Comparison of ENCODE assay signal across 4 worm cellular contexts in genomic region chrIV:16775925-16776324, ce11.
TF ChIP-seq lines count a peak whose summit lies in the region.

No protein-coding gene starts in this region.

TF ChIP-seq in whole organism, L2 larva, 48 proteins besides CTCF, POLR2A, EP300 and RAD21:
- TF ChIP-seq nhr-25 (tag; optimal IDR thresholded peaks at IDR 0.05; lab: Kevin White, UChicago) (no peak), unc-55 (GFP tag; optimal IDR thresholded peaks at IDR 0.05; lab: Kevin White, UChicago) (peak; percentile 66), crh-2 (tag; optimal IDR thresholded peaks at IDR 0.05; lab: Kevin White, UChicago) (peak; percentile 37), nhr-237 (tag; optimal IDR thresholded peaks at IDR 0.05; lab: Kevin White, UChicago) (no peak), lin-11 (tag; optimal IDR thresholded peaks at IDR 0.05; lab: Kevin White, UChicago) (peak; percentile 3), lin-39 (tag; optimal IDR thresholded peaks at IDR 0.05; lab: Kevin White, UChicago) (no peak), peb-1 (tag; optimal IDR thresholded peaks at IDR 0.05; lab: Kevin White, UChicago) (no peak), blmp-1 (tag; optimal IDR thresholded peaks at IDR 0.05; lab: Kevin White, UChicago; ENCODE audit: insufficient read depth) (no peak), mab-5 (tag; optimal IDR thresholded peaks at IDR 0.05; lab: Kevin White, UChicago) (no peak), snpc-4 (tag; optimal IDR thresholded peaks at IDR 0.05; lab: Kevin White, UChicago) (no peak), nhr-6 (tag; optimal IDR thresholded peaks at IDR 0.05; lab: Kevin White, UChicago) (no peak), nhr-11 (tag; optimal IDR thresholded peaks at IDR 0.05; lab: Kevin White, UChicago) (peak; percentile 5), sem-4 (tag; optimal IDR thresholded peaks at IDR 0.05; lab: Kevin White, UChicago) (no peak), aly-2 (tag; optimal IDR thresholded peaks at IDR 0.05; lab: Kevin White, UChicago) (no peak), unc-62 (GFP tag; optimal IDR thresholded peaks at IDR 0.05; lab: Kevin White, UChicago) (no peak), nhr-21 (tag; optimal IDR thresholded peaks at IDR 0.05; lab: Kevin White, UChicago) (peak; percentile 14)

TF ChIP-seq in whole organism, L4 larva, 104 proteins besides CTCF, POLR2A, EP300 and RAD21 (continues in another document):
- no peak for TF ChIP-seq nhr-25 (tag; optimal IDR thresholded peaks at IDR 0.05; lab: Kevin White, UChicago; ENCODE audit: borderline replicate concordance, insufficient read depth)
- TF ChIP-seq skn-1 (tag; optimal IDR thresholded peaks at IDR 0.05; lab: Kevin White, UChicago): no peak
- 0 out of 2 replicates have a peak, but pooled peaks have one; percentile 39 for TF ChIP-seq mxl-2 (GFP tag; conservative IDR thresholded peaks at IDR 0.05; lab: Robert Waterston, UW)
- TF ChIP-seq jun-1 (tag; optimal IDR thresholded peaks at IDR 0.05; lab: Kevin White, UChicago): no peak
- peak; percentile 76 for TF ChIP-seq lin-38 (GFP tag; IDR thresholded peaks at IDR 0.05; lab: Robert Waterston, UW)
- TF ChIP-seq nhr-76 (tag; optimal IDR thresholded peaks at IDR 0.05; lab: Kevin White, UChicago): no peak
- TF ChIP-seq ama-1 (optimal IDR thresholded peaks at IDR 0.05; lab: Kevin White, UChicago): no peak
- TF ChIP-seq unc-130 (GFP tag; optimal IDR thresholded peaks at IDR 0.05; lab: Kevin White, UChicago): peak; percentile 62
- TF ChIP-seq mdt-29 (GFP tag; IDR thresholded peaks at IDR 0.05; lab: Robert Waterston, UW): peak; percentile 79
- no peak for TF ChIP-seq nhr-111 (GFP tag; optimal IDR thresholded peaks at IDR 0.05; lab: Kevin White, UChicago)
- TF ChIP-seq dmd-9 (GFP tag; IDR thresholded peaks at IDR 0.05; lab: Robert Waterston, UW): no peak
- no peak for TF ChIP-seq cey-2 (tag; optimal IDR thresholded peaks at IDR 0.05; lab: Kevin White, UChicago; ENCODE audit: borderline replicate concordance, insufficient read depth)
- no peak for TF ChIP-seq attf-4 (tag; optimal IDR thresholded peaks at IDR 0.05; lab: Kevin White, UChicago)
- TF ChIP-seq mxl-3 (GFP tag; optimal IDR thresholded peaks at IDR 0.05; lab: Kevin White, UChicago): no peak
- TF ChIP-seq nhr-6 (tag; optimal IDR thresholded peaks at IDR 0.05; lab: Kevin White, UChicago): no peak
- TF ChIP-seq Y48G9A.11 (GFP tag; IDR thresholded peaks at IDR 0.05; lab: Robert Waterston, UW): 0 out of 2 replicates have a peak, but pooled peaks have one; percentile 24
- TF ChIP-seq snpc-1.2 (GFP tag; IDR thresholded peaks at IDR 0.05; lab: Robert Waterston, UW): peak; percentile 98
- TF ChIP-seq T20F7.1 (GFP tag; optimal IDR thresholded peaks at IDR 0.05; lab: Kevin White, UChicago): no peak
- TF ChIP-seq spr-3 (GFP tag; optimal IDR thresholded peaks at IDR 0.05; lab: Kevin White, UChicago): no peak
- TF ChIP-seq vab-7 (GFP tag; IDR thresholded peaks at IDR 0.05; lab: Robert Waterston, UW): peak; percentile 83
- TF ChIP-seq lin-29 (GFP tag; IDR thresholded peaks at IDR 0.05; lab: Robert Waterston, UW): 0 out of 2 replicates have a peak, but pooled peaks have one; percentile 16
- no peak for TF ChIP-seq dpl-1 (GFP tag; optimal IDR thresholded peaks at IDR 0.05; lab: Kevin White, UChicago)
- peak; percentile 92 for TF ChIP-seq lim-7 (GFP tag; IDR thresholded peaks at IDR 0.05; lab: Robert Waterston, UW)
- TF ChIP-seq ctbp-1 (GFP tag; IDR thresholded peaks at IDR 0.05; lab: Robert Waterston, UW): no peak; the same call in none of the 2 replicates
- TF ChIP-seq R02D3.7 (tag; optimal IDR thresholded peaks at IDR 0.05; lab: Kevin White, UChicago): no peak

TF ChIP-seq in whole organism, late embryonic, 69 proteins besides CTCF, POLR2A, EP300 and RAD21 (continues in another document):
- TF ChIP-seq ets-4 (tag; optimal IDR thresholded peaks at IDR 0.05; lab: Kevin White, UChicago) (no peak), ceh-14 (tag; optimal IDR thresholded peaks at IDR 0.05; lab: Kevin White, UChicago) (peak; percentile 34), ahr-1 (tag; optimal IDR thresholded peaks at IDR 0.05; lab: Kevin White, UChicago) (no peak), che-1 (tag; optimal IDR thresholded peaks at IDR 0.05; lab: Kevin White, UChicago) (peak; percentile 53), elt-2 (tag; optimal IDR thresholded peaks at IDR 0.05; lab: Kevin White, UChicago) (no peak), sdc-2 (tag; optimal IDR thresholded peaks at IDR 0.05; lab: Kevin White, UChicago) (peak; percentile 43), C38D4.7 (GFP tag; optimal IDR thresholded peaks at IDR 0.05; lab: Kevin White, UChicago) (peak; percentile 61), pros-1 (tag; optimal IDR thresholded peaks at IDR 0.05; lab: Kevin White, UChicago) (no peak), nfya-1 (tag; optimal IDR thresholded peaks at IDR 0.05; lab: Kevin White, UChicago) (peak; percentile 8), ceh-31 (tag; optimal IDR thresholded peaks at IDR 0.05; lab: Kevin White, UChicago) (peak; percentile 10), dve-1 (tag; optimal IDR thresholded peaks at IDR 0.05; lab: Kevin White, UChicago) (no peak), ceh-48 (tag; optimal IDR thresholded peaks at IDR 0.05; lab: Kevin White, UChicago) (peak; percentile 49), pag-3 (tag; optimal IDR thresholded peaks at IDR 0.05; lab: Kevin White, UChicago; ENCODE audit: borderline replicate concordance) (no peak), tbx-2 (tag; optimal IDR thresholded peaks at IDR 0.05; lab: Kevin White, UChicago) (peak; percentile 40), unc-55 (GFP tag; optimal IDR thresholded peaks at IDR 0.05; lab: Kevin White, UChicago) (no peak), unc-42 (tag; optimal IDR thresholded peaks at IDR 0.05; lab: Kevin White, UChicago) (no peak), sox-4 (tag; optimal IDR thresholded peaks at IDR 0.05; lab: Kevin White, UChicago) (peak; percentile 41), ceh-22 (tag; optimal IDR thresholded peaks at IDR 0.05; lab: Kevin White, UChicago) (no peak), pqm-1 (tag; optimal IDR thresholded peaks at IDR 0.05; lab: Kevin White, UChicago) (no peak), syd-9 (tag; optimal IDR thresholded peaks at IDR 0.05; lab: Kevin White, UChicago) (no peak), dmd-4 (tag; optimal IDR thresholded peaks at IDR 0.05; lab: Kevin White, UChicago; ENCODE audit: borderline replicate concordance) (peak; percentile 47), ceh-2 (tag; optimal IDR thresholded peaks at IDR 0.05; lab: Kevin White, UChicago) (peak; percentile 34), nhr-11 (tag; optimal IDR thresholded peaks at IDR 0.05; lab: Kevin White, UChicago) (no peak), pat-9 (tag; optimal IDR thresholded peaks at IDR 0.05; lab: Kevin White, UChicago) (peak; percentile 24), ceh-34 (tag; optimal IDR thresholded peaks at IDR 0.05; lab: Kevin White, UChicago) (peak; percentile 36), ama-1 (optimal IDR thresholded peaks at IDR 0.05; lab: Kevin White, UChicago) (no peak), fkh-6 (tag; optimal IDR thresholded peaks at IDR 0.05; lab: Kevin White, UChicago) (peak; percentile 57), gmeb-2 (tag; optimal IDR thresholded peaks at IDR 0.05; lab: Kevin White, UChicago) (peak; percentile 61)

TF ChIP-seq in whole organism, mixed stage, embryonic, 35 proteins besides CTCF, POLR2A, EP300 and RAD21:
- TF ChIP-seq flh-1 (GFP tag; optimal IDR thresholded peaks at IDR 0.05; lab: Kevin White, UChicago) (peak; percentile 29), nhr-2 (tag; optimal IDR thresholded peaks at IDR 0.05; lab: Kevin White, UChicago) (no peak), elt-3 (tag; optimal IDR thresholded peaks at IDR 0.05; lab: Kevin White, UChicago) (no peak), nhr-12 (tag; optimal IDR thresholded peaks at IDR 0.05; lab: Kevin White, UChicago) (no peak), drap-1 (GFP tag; optimal IDR thresholded peaks at IDR 0.05; lab: Kevin White, UChicago) (peak; percentile 62), lin-32 (GFP tag; optimal IDR thresholded peaks at IDR 0.05; lab: Kevin White, UChicago) (peak; percentile 39), tbx-8 (GFP tag; optimal IDR thresholded peaks at IDR 0.05; lab: Kevin White, UChicago) (no peak), mls-2 (tag; optimal IDR thresholded peaks at IDR 0.05; lab: Kevin White, UChicago) (peak; percentile 56), pha-4 (tag; optimal IDR thresholded peaks at IDR 0.05; lab: Kevin White, UChicago) (no peak), unc-120 (tag; optimal IDR thresholded peaks at IDR 0.05; lab: Kevin White, UChicago; ENCODE audit: poor library complexity, severe bottlenecking) (peak; percentile 37), mep-1 (tag; optimal IDR thresholded peaks at IDR 0.05; lab: Kevin White, UChicago) (no peak), ceh-83 (GFP tag; optimal IDR thresholded peaks at IDR 0.05; lab: Kevin White, UChicago) (peak; percentile 82), ceh-43 (GFP tag; optimal IDR thresholded peaks at IDR 0.05; lab: Kevin White, UChicago) (peak; percentile 45), cnd-1 (tag; optimal IDR thresholded peaks at IDR 0.05; lab: Kevin White, UChicago) (peak; percentile 56), sem-2 (GFP tag; optimal IDR thresholded peaks at IDR 0.05; lab: Kevin White, UChicago) (peak; percentile 27), mab-5 (tag; optimal IDR thresholded peaks at IDR 0.05; lab: Kevin White, UChicago) (no peak), bed-3 (GFP tag; optimal IDR thresholded peaks at IDR 0.05; lab: Kevin White, UChicago) (peak; percentile 15), nhr-76 (tag; optimal IDR thresholded peaks at IDR 0.05; lab: Kevin White, UChicago) (no peak), snpc-4 (tag; optimal IDR thresholded peaks at IDR 0.05; lab: Kevin White, UChicago) (no peak), sptf-1 (tag; optimal IDR thresholded peaks at IDR 0.05; lab: Kevin White, UChicago) (peak; percentile 78), nhr-237 (tag; optimal IDR thresholded peaks at IDR 0.05; lab: Kevin White, UChicago) (no peak), hlh-1 (tag; optimal IDR thresholded peaks at IDR 0.05; lab: Kevin White, UChicago) (no peak), M03D4.4 (tag; optimal IDR thresholded peaks at IDR 0.05; lab: Kevin White, UChicago) (peak; percentile 75)
TF ChIP-seq in whole organism, mixed stage, embryonic: peak in this region for 12.
